Fruit fly (Drosophila melanogaster) whole organism, embryonic: ENCODE measurements around the gene sdt.

Experiments used
- Blimp-1 ChIP-seq: fragments of 200-800 bp; sonication (Bioruptor generic); optimal IDR thresholded peaks from 3 replicates; lab custom pipeline; 2018; ENCODE audit warnings: missing biosample characterization, missing genetic modification characterization, mild to moderate bottlenecking, moderate library complexity, missing genetic modification reagents
- CG11093 ChIP-seq: fragments of 200-800 bp; sonication (Bioruptor generic); IDR thresholded peaks from 3 replicates; pipeline ENCODE4 v1.3.6; 2022; ENCODE audit warnings: missing biosample characterization, missing genetic modification characterization
- CG11398 ChIP-seq: fragments of 200-800 bp; sonication (Bioruptor generic); optimal IDR thresholded peaks from 2 replicates; lab custom pipeline; 2016; ENCODE audit warnings: missing biosample characterization, missing genetic modification characterization
- CG13296 ChIP-seq: fragments of 200-800 bp; sonication (Bioruptor generic); optimal IDR thresholded peaks from 3 replicates; lab custom pipeline; 2018; ENCODE audit warnings: missing biosample characterization, mild to moderate bottlenecking, missing genetic modification characterization
- CG14441 ChIP-seq: fragments of 200-800 bp; sonication (Bioruptor generic); IDR thresholded peaks from 2 replicates; pipeline ENCODE4 v1.3.6; 2022; ENCODE audit warnings: missing biosample characterization, missing genetic modification characterization
- CG15514 ChIP-seq: fragments of 200-800 bp; sonication (Bioruptor generic); optimal IDR thresholded peaks from 3 replicates; lab custom pipeline; 2017; ENCODE audit warnings: missing biosample characterization, missing genetic modification characterization, mild to moderate bottlenecking, moderate library complexity, missing genetic modification reagents
- CG15601 ChIP-seq: fragments of 200-800 bp; sonication (Bioruptor generic); optimal IDR thresholded peaks from 3 replicates; lab custom pipeline; 2019; ENCODE audit warnings: missing biosample characterization, mild to moderate bottlenecking, missing genetic modification characterization, moderate library complexity
- CG17612 ChIP-seq: fragments of 200-800 bp; sonication (Bioruptor generic); IDR thresholded peaks from 2 replicates; pipeline ENCODE4 v1.3.6; 2022; ENCODE audit warnings: missing biosample characterization, missing genetic modification characterization
- CG17829 ChIP-seq: fragments of 200-800 bp; optimal IDR thresholded peaks from 2 replicates; lab custom pipeline; 2019; ENCODE audit warnings: missing biosample characterization, mild to moderate bottlenecking, missing genetic modification characterization, moderate library complexity
- CG2116 ChIP-seq: fragments of 200-800 bp; sonication (Bioruptor generic); optimal IDR thresholded peaks from 3 replicates; lab custom pipeline; 2018; ENCODE audit warnings: missing biosample characterization, mild to moderate bottlenecking, missing genetic modification characterization
- CG3281 ChIP-seq: fragments of 200-800 bp; sonication (Bioruptor generic); optimal IDR thresholded peaks from 3 replicates; lab custom pipeline; 2017; ENCODE audit warnings: missing biosample characterization, mild to moderate bottlenecking, missing genetic modification characterization
- CG34376 ChIP-seq: fragments of 200-800 bp; sonication (Bioruptor generic); optimal IDR thresholded peaks from 2 replicates; lab custom pipeline; 2018; ENCODE audit warnings: missing biosample characterization, mild to moderate bottlenecking, missing genetic modification characterization
- CG34422 ChIP-seq: fragments of 200-800 bp; sonication (Bioruptor generic); IDR thresholded peaks from 3 replicates; pipeline ENCODE4 v1.3.6; 2022; ENCODE audit warnings: missing biosample characterization, missing genetic modification characterization
- CG43689 ChIP-seq: fragments of 200-800 bp; sonication (Bioruptor generic); IDR thresholded peaks from 2 replicates; pipeline ENCODE4 v1.3.6; 2022; ENCODE audit warnings: missing biosample characterization, missing genetic modification characterization
- CG4854 ChIP-seq: fragments of 200-800 bp; sonication (Bioruptor generic); optimal IDR thresholded peaks from 2 replicates; lab custom pipeline; 2016; ENCODE audit warnings: missing biosample characterization, missing genetic modification characterization, inconsistent platforms
- CG7987 ChIP-seq: fragments of 200-800 bp; sonication (Bioruptor generic); optimal IDR thresholded peaks from 2 replicates; lab custom pipeline; 2018; ENCODE audit warnings: missing biosample characterization, mild to moderate bottlenecking, missing genetic modification characterization, moderate library complexity
- D19A ChIP-seq: fragments of 200-800 bp; optimal IDR thresholded peaks from 3 replicates; lab custom pipeline; 2019; ENCODE audit warnings: missing biosample characterization, mild to moderate bottlenecking, missing genetic modification characterization, moderate library complexity
- Dip3 ChIP-seq: fragments of 200-800 bp; sonication (Bioruptor generic); optimal IDR thresholded peaks from 3 replicates; lab custom pipeline; 2016; ENCODE audit warnings: missing biosample characterization, missing genetic modification characterization
- HmgZ ChIP-seq: fragments of 200-800 bp; sonication (Bioruptor generic); optimal IDR thresholded peaks from 2 replicates; lab custom pipeline; 2018; ENCODE audit warnings: missing biosample characterization, mild to moderate bottlenecking, missing genetic modification characterization
- Hr3 ChIP-seq: fragments of 200-800 bp; sonication (Bioruptor generic); optimal IDR thresholded peaks from 3 replicates; lab custom pipeline; 2016; ENCODE audit warnings: missing biosample characterization, missing genetic modification characterization
- Meics ChIP-seq: fragments of 200-800 bp; sonication (Bioruptor generic); optimal IDR thresholded peaks from 2 replicates; lab custom pipeline; 2017; ENCODE audit warnings: missing biosample characterization, mild to moderate bottlenecking, missing genetic modification characterization
- NC2β ChIP-seq: fragments of 200-800 bp; sonication (Bioruptor generic); optimal IDR thresholded peaks from 2 replicates; lab custom pipeline; 2016; ENCODE audit warnings: missing biosample characterization, missing genetic modification characterization
- Rfx ChIP-seq: fragments of 200-800 bp; sonication (Bioruptor generic); IDR thresholded peaks from 2 replicates; pipeline ENCODE4 v1.3.6; 2022; ENCODE audit warnings: missing biosample characterization, missing genetic modification characterization
- Scr ChIP-seq: fragments of 200-800 bp; sonication (Bioruptor generic); IDR thresholded peaks from 2 replicates; pipeline ENCODE4 v1.3.6; 2022; ENCODE audit warnings: missing biosample characterization, missing genetic modification characterization; ENCODE audit not compliant: partially characterized antibody
- Sox100B ChIP-seq: fragments of 200-800 bp; sonication (Bioruptor generic); optimal IDR thresholded peaks from 3 replicates; lab custom pipeline; 2018; ENCODE audit warnings: missing biosample characterization, mild to moderate bottlenecking, missing genetic modification characterization
- Usf ChIP-seq: fragments of 200-800 bp; sonication (Bioruptor generic); optimal IDR thresholded peaks from 2 replicates; lab custom pipeline; 2017; ENCODE audit warnings: missing genotype, missing biosample characterization, missing genetic modification characterization
- Vsx1 ChIP-seq: fragments of 200-800 bp; sonication (Bioruptor generic); optimal IDR thresholded peaks from 2 replicates; lab custom pipeline; 2017; ENCODE audit warnings: missing biosample characterization, mild to moderate bottlenecking, missing genetic modification characterization, missing genetic modification reagents
- Xrp1 ChIP-seq: fragments of 200-800 bp; sonication (Bioruptor generic); IDR thresholded peaks from 2 replicates; pipeline ENCODE4 v1.3.6; 2022; ENCODE audit warnings: missing biosample characterization, missing genetic modification characterization
- ac ChIP-seq: fragments of 200-800 bp; sonication (Bioruptor generic); optimal IDR thresholded peaks from 3 replicates; lab custom pipeline; 2017; ENCODE audit warnings: missing biosample characterization, mild to moderate bottlenecking, missing genetic modification characterization
- aop ChIP-seq: fragments of 200-800 bp; sonication (Bioruptor generic); IDR thresholded peaks from 2 replicates; pipeline ENCODE4 v1.3.6; 2022; ENCODE audit warnings: missing biosample characterization, missing genetic modification characterization
- ara ChIP-seq: fragments of 200-800 bp; sonication (Bioruptor generic); IDR thresholded peaks from 2 replicates; pipeline ENCODE4 v1.3.6; 2022; ENCODE audit warnings: missing biosample characterization, missing genetic modification characterization
- bbx ChIP-seq: fragments of 200-800 bp; sonication (Bioruptor generic); IDR thresholded peaks from 2 replicates; pipeline ENCODE4 v1.3.6; 2022; ENCODE audit warnings: missing biosample characterization, missing genetic modification characterization; ENCODE audit not compliant: partially characterized antibody
- chinmo ChIP-seq: fragments of 200-800 bp; sonication (Bioruptor generic); IDR thresholded peaks from 4 replicates; pipeline ENCODE4 v1.3.6; 2022; ENCODE audit warnings: missing biosample characterization, missing genetic modification characterization; ENCODE audit not compliant: partially characterized antibody
- crol ChIP-seq: fragments of 200-800 bp; sonication (Bioruptor generic); IDR thresholded peaks from 2 replicates; pipeline ENCODE4 v1.3.6; 2022; ENCODE audit warnings: missing biosample characterization, missing genetic modification characterization
- dimm ChIP-seq: fragments of 200-800 bp; sonication (Bioruptor generic); IDR thresholded peaks from 2 replicates; pipeline ENCODE4 v1.3.6; 2022; ENCODE audit warnings: missing biosample characterization, missing genetic modification characterization
- esg ChIP-seq: fragments of 200-800 bp; sonication (Bioruptor generic); conservative IDR thresholded peaks from 2 replicates; pipeline ENCODE4 v1.3.6; 2022; ENCODE audit warnings: missing biosample characterization, missing genetic modification characterization
- eyg ChIP-seq: fragments of 200-800 bp; sonication (Bioruptor generic); optimal IDR thresholded peaks from 3 replicates; lab custom pipeline; 2016; ENCODE audit warnings: missing biosample characterization, missing genetic modification characterization
- grn ChIP-seq: fragments of 200-800 bp; sonication (Bioruptor generic); optimal IDR thresholded peaks from 3 replicates; lab custom pipeline; 2017; ENCODE audit warnings: missing biosample characterization, missing genetic modification characterization
- gsb-n ChIP-seq: fragments of 200-800 bp; sonication (Bioruptor generic); optimal IDR thresholded peaks from 3 replicates; lab custom pipeline; 2018; ENCODE audit warnings: missing biosample characterization, mild to moderate bottlenecking, missing genetic modification characterization
- jigr1 ChIP-seq: fragments of 200-800 bp; sonication (Bioruptor generic); IDR thresholded peaks from 3 replicates; pipeline ENCODE4 v1.3.6; 2022; ENCODE audit warnings: missing biosample characterization, missing genetic modification characterization
- jing ChIP-seq: fragments of 200-800 bp; sonication (Bioruptor generic); optimal IDR thresholded peaks from 2 replicates; lab custom pipeline; 2018; ENCODE audit warnings: missing biosample characterization, mild to moderate bottlenecking, missing genetic modification characterization
- p53 ChIP-seq: fragments of 200-800 bp; sonication (Bioruptor generic); optimal IDR thresholded peaks from 2 replicates; lab custom pipeline; 2016; ENCODE audit warnings: missing biosample characterization, missing genetic modification characterization
- sd ChIP-seq: fragments of 200-800 bp; sonication (Bioruptor generic); optimal IDR thresholded peaks from 3 replicates; lab custom pipeline; 2018; ENCODE audit warnings: missing biosample characterization, mild to moderate bottlenecking, missing genetic modification characterization, moderate library complexity
- sim ChIP-seq: fragments of 200-800 bp; sonication (Bioruptor generic); IDR thresholded peaks from 2 replicates; pipeline ENCODE4 v1.3.6; 2022; ENCODE audit warnings: missing biosample characterization, missing genetic modification characterization
- slou ChIP-seq: fragments of 200-800 bp; sonication (Bioruptor generic); optimal IDR thresholded peaks from 3 replicates; lab custom pipeline; 2016; ENCODE audit warnings: missing biosample characterization, missing genetic modification characterization
- sqz ChIP-seq: fragments of 200-800 bp; sonication (Bioruptor generic); optimal IDR thresholded peaks from 3 replicates; lab custom pipeline; 2018; ENCODE audit warnings: missing biosample characterization, mild to moderate bottlenecking, missing genetic modification characterization
- usp ChIP-seq: fragments of >200 bp; optimal IDR thresholded peaks from 2 replicates; lab custom pipeline; 2017; ENCODE audit warnings: missing biosample characterization, missing genetic modification characterization
- z ChIP-seq: fragments of 200-800 bp; sonication (Bioruptor generic); IDR thresholded peaks from 3 replicates; pipeline ENCODE4 v1.3.6; 2022; ENCODE audit warnings: missing biosample characterization, missing genetic modification characterization

The sdt gene

dm6 chrX:8196598-8197228 lies 18.4 kb downstream of the sdt start (continued):
- no peak for TF ChIP-seq Hr3 (GFP tag; lab: Kevin White, UChicago)

- 0 out of 4 replicates have a peak, but pooled peaks have one; percentile 14 for TF ChIP-seq chinmo (GFP tag; lab: Robert Waterston, UW)
- peak; percentile 22 for TF ChIP-seq CG15514 (GFP tag; lab: Kevin White, UChicago)
- TF ChIP-seq Scr (GFP tag; lab: Robert Waterston, UW): no peak
- peak; percentile 95 for TF ChIP-seq sqz (GFP tag; lab: Kevin White, UChicago)
- peak; percentile 65 for TF ChIP-seq grn (GFP tag; lab: Kevin White, UChicago)
- no peak for TF ChIP-seq z
- no peak for TF ChIP-seq CG4854
- TF ChIP-seq CG3281 (GFP tag; lab: Kevin White, UChicago): peak; percentile 7
- no peak for TF ChIP-seq CG17829 (tag; lab: Kevin White, UChicago)
- TF ChIP-seq CG34376: peak; percentile 65
- no peak for TF ChIP-seq Dip3 (GFP tag; lab: Kevin White, UChicago)
- TF ChIP-seq dimm: no peak
- TF ChIP-seq CG2116 (GFP tag; lab: Kevin White, UChicago): no peak
- TF ChIP-seq eyg: no peak
- TF ChIP-seq ac (GFP tag; lab: Kevin White, UChicago): no peak
- no peak for TF ChIP-seq sim (GFP tag; lab: Robert Waterston, UW)
- TF ChIP-seq Meics (GFP tag; lab: Kevin White, UChicago): peak; percentile 25
- TF ChIP-seq Sox100B: no peak
- TF ChIP-seq CG34422 (GFP tag; lab: Robert Waterston, UW): peak; percentile 11; the same call in 1 of the 3 replicates
- peak; percentile 29; the same call in 1 of the 2 replicates for TF ChIP-seq Rfx (GFP tag; lab: Robert Waterston, UW)
- TF ChIP-seq Blimp-1 (GFP tag; lab: Kevin White, UChicago): peak; percentile 14
- TF ChIP-seq CG14441: 0 out of 2 replicates have a peak, but pooled peaks have one; percentile 8
- TF ChIP-seq aop (GFP tag; lab: Robert Waterston, UW): no peak
- no peak for TF ChIP-seq CG11093 (GFP tag; lab: Robert Waterston, UW)
- peak; percentile 34 for TF ChIP-seq CG13296
- peak; percentile 58 for TF ChIP-seq CG7987 (GFP tag; lab: Kevin White, UChicago)
- TF ChIP-seq bbx: no peak
- no peak for TF ChIP-seq CG43689 (GFP tag; lab: Robert Waterston, UW)
- peak; percentile 35 for TF ChIP-seq HmgZ (tag; lab: Kevin White, UChicago)
- no peak for TF ChIP-seq ara (GFP tag; lab: Robert Waterston, UW)
- no peak for TF ChIP-seq Usf (GFP tag; lab: Kevin White, UChicago)
- TF ChIP-seq CG15601 (tag; lab: Kevin White, UChicago): peak; percentile 13
- no peak for TF ChIP-seq D19A (tag; lab: Kevin White, UChicago)
- peak; percentile 19; the same call in 1 of the 2 replicates for TF ChIP-seq Xrp1 (GFP tag; lab: Robert Waterston, UW)
- no peak for TF ChIP-seq slou (GFP tag; lab: Kevin White, UChicago)
- TF ChIP-seq gsb-n: no peak
- TF ChIP-seq NC2β (GFP tag; lab: Kevin White, UChicago): no peak
- TF ChIP-seq usp (GFP tag; lab: Kevin White, UChicago): no peak
- TF ChIP-seq CG17612 (GFP tag; lab: Robert Waterston, UW): no peak
- TF ChIP-seq p53: no peak
- TF ChIP-seq esg (GFP tag; lab: Robert Waterston, UW): no peak
- no peak for TF ChIP-seq CG11398 (GFP tag; lab: Kevin White, UChicago)
- no peak for TF ChIP-seq jigr1 (GFP tag; lab: Robert Waterston, UW)
- peak; percentile 63 for TF ChIP-seq Vsx1 (GFP tag; lab: Kevin White, UChicago)
- peak; percentile 90 for TF ChIP-seq sd
- peak; percentile 90 for TF ChIP-seq crol
- TF ChIP-seq jing: no peak
These were observed 20.7 kb downstream of the sdt start for dm6 chrX:8198935-8199580.
